Worm (Caenorhabditis elegans): ENCODE measurements around the gene T14B4.20.

Gene T14B4.20

ce11 chrII:6705593-6706228 lies 11.0 kb upstream of the T14B4.20 start, which contains the start of gene rpy-1:
Gene rpy-1, minus strand, starts transcription at chrII:6705643.
- TF ChIP-seq gei-17 (GFP tag; optimal IDR thresholded peaks at IDR 0.05) (no peak), madf-8 (GFP tag; conservative IDR thresholded peaks at IDR 0.05) (no peak), Y95B8A.8 (GFP tag; IDR thresholded peaks at IDR 0.05) (no peak), dox-1 (GFP tag; IDR thresholded peaks at IDR 0.05) (no peak), sea-2 (GFP tag; IDR thresholded peaks at IDR 0.05) (no peak), let-526 (GFP tag; IDR thresholded peaks at IDR 0.05) (no peak), sdz-38 (tag; optimal IDR thresholded peaks at IDR 0.05) (no peak), ceh-100 (GFP tag; IDR thresholded peaks at IDR 0.05) (no peak), F10E7.11 (tag; optimal IDR thresholded peaks at IDR 0.05) (no peak), egrh-3 (GFP tag; IDR thresholded peaks at IDR 0.05) (no peak), nhr-120 (GFP tag; IDR thresholded peaks at IDR 0.05) (no peak), fkh-3 (tag; optimal IDR thresholded peaks at IDR 0.05) (no peak), attf-5 (GFP tag; optimal IDR thresholded peaks at IDR 0.05) (no peak), tbp1 (GFP tag; optimal IDR thresholded peaks at IDR 0.05) (no peak), lin-40 (tag; optimal IDR thresholded peaks at IDR 0.05) (no peak), ets-4 (GFP tag; optimal IDR thresholded peaks at IDR 0.05) (no peak), ztf-18 (tag; optimal IDR thresholded peaks at IDR 0.05) (no peak), hlh-26 (GFP tag; conservative IDR thresholded peaks at IDR 0.05) (no peak), lir-1 (GFP tag; conservative IDR thresholded peaks at IDR 0.05) (no peak), rcor-1 (GFP tag; IDR thresholded peaks at IDR 0.05) (no peak)

- no peak for TF ChIP-seq T07F8.4 (tag; optimal IDR thresholded peaks at IDR 0.05)
- TF ChIP-seq D2030.7 (GFP tag; IDR thresholded peaks at IDR 0.05): no peak
- no peak for TF ChIP-seq C17E4.6 (GFP tag; IDR thresholded peaks at IDR 0.05)
- TF ChIP-seq Y67H2A.10 (GFP tag; conservative IDR thresholded peaks at IDR 0.05): no peak
- TF ChIP-seq unc-62 (GFP tag; optimal IDR thresholded peaks at IDR 0.05): no peak
- TF ChIP-seq egl-44 (GFP tag; IDR thresholded peaks at IDR 0.05): no peak
- TF ChIP-seq C06A6.2 (GFP tag; conservative IDR thresholded peaks at IDR 0.05): no peak
- TF ChIP-seq rcor-1 (GFP tag; IDR thresholded peaks at IDR 0.05): no peak
- no peak for TF ChIP-seq him-1 (tag; optimal IDR thresholded peaks at IDR 0.05)
- TF ChIP-seq hlh-26 (GFP tag; conservative IDR thresholded peaks at IDR 0.05): no peak
- TF ChIP-seq mcd-1 (GFP tag; IDR thresholded peaks at IDR 0.05): no peak
- TF ChIP-seq nhr-120 (GFP tag; IDR thresholded peaks at IDR 0.05): no peak
- no peak for TF ChIP-seq athp-1 (tag; optimal IDR thresholded peaks at IDR 0.05)
- no peak for TF ChIP-seq lag-1 (GFP tag; IDR thresholded peaks at IDR 0.05)
These were observed 10.1 kb upstream of the T14B4.20 start for ce11 chrII:6706552-6707091.

ce11 chrII:6707496-6708260 lies 9.0 kb upstream of the T14B4.20 start:
- no peak for TF ChIP-seq efl-1 (GFP tag; optimal IDR thresholded peaks at IDR 0.05)
- peak; percentile 21 for TF ChIP-seq somi-1 (GFP tag; optimal IDR thresholded peaks at IDR 0.05)
- TF ChIP-seq hmg-1.2 (GFP tag; IDR thresholded peaks at IDR 0.05): peak; percentile 51; the same call in 1 of the 2 replicates
